Worm (Caenorhabditis elegans) whole organism, L3 larva: Measurements from ENCODE around the gene W05E10.5.

Source experiments
- R02D3.7 ChIP-seq: fragments of 150-350 bp; optimal IDR thresholded peaks from 2 replicates; lab custom pipeline; 2014; ENCODE audit warnings: missing biosample characterization, missing genetic modification characterization
- aly-2 ChIP-seq: fragments of 150-350 bp; optimal IDR thresholded peaks from 2 replicates; lab custom pipeline; 2014; ENCODE audit warnings: missing biosample characterization, missing genetic modification characterization
- ama-1 ChIP-seq: fragments of 150-350 bp; optimal IDR thresholded peaks from 2 replicates; lab custom pipeline; 2018
- ceh-16 ChIP-seq: sonication (generic microtip); optimal IDR thresholded peaks from 2 replicates; lab custom pipeline; 2017; ENCODE audit warnings: missing biosample characterization, missing genetic modification characterization
- ceh-28 ChIP-seq: fragments of 150-350 bp; optimal IDR thresholded peaks from 2 replicates; lab custom pipeline; 2014; ENCODE audit warnings: missing biosample characterization, missing genetic modification reagents, missing genetic modification characterization
- ceh-82 ChIP-seq: fragments of 150-350 bp; optimal IDR thresholded peaks from 2 replicates; lab custom pipeline; 2014; ENCODE audit warnings: missing biosample characterization, missing genetic modification characterization
- egl-27 ChIP-seq: sonication (generic microtip); optimal IDR thresholded peaks from 4 replicates; lab custom pipeline; 2017; ENCODE audit warnings: missing biosample characterization, missing genetic modification reagents, missing genetic modification characterization
- egl-5 ChIP-seq: fragments of 150-350 bp; optimal IDR thresholded peaks from 2 replicates; lab custom pipeline; 2017; ENCODE audit warnings: missing biosample characterization, missing genetic modification reagents, missing genetic modification characterization, inconsistent platforms
- elt-1 ChIP-seq: fragments of 150-350 bp; optimal IDR thresholded peaks from 2 replicates; lab custom pipeline; 2014; ENCODE audit warnings: missing biosample characterization, missing genetic modification characterization
- elt-2 ChIP-seq: sonication (generic microtip); optimal IDR thresholded peaks from 2 replicates; lab custom pipeline; 2016; ENCODE audit warnings: missing genetic modification reagents, mild to moderate bottlenecking, missing genetic modification characterization, missing compliant biosample characterization
- elt-3 ChIP-seq, 3 experiments: fragments of 150-350 bp in 1 of 3; sonication (generic microtip) in 2 of 3; optimal IDR thresholded peaks; 2 replicates in 2 of 3; 4 replicates in 1 of 3; lab custom pipeline; 2014 to 2017; ENCODE audit warnings: missing biosample characterization in 3 of 3, missing genetic modification characterization in 3 of 3
- eor-1 ChIP-seq, 2 experiments: fragments of 150-350 bp; optimal IDR thresholded peaks; 2 replicates each; lab custom pipeline; 2014 to 2018; ENCODE audit warnings: missing biosample characterization in 2 of 2, missing genetic modification characterization in 2 of 2
- fkh-10 ChIP-seq: sonication (generic microtip); optimal IDR thresholded peaks from 2 replicates; lab custom pipeline; 2017; ENCODE audit warnings: missing biosample characterization, missing genetic modification reagents, missing genetic modification characterization
- fkh-2 ChIP-seq: fragments of 150-350 bp; optimal IDR thresholded peaks from 2 replicates; lab custom pipeline; 2014; ENCODE audit warnings: missing biosample characterization, missing genetic modification reagents, missing genetic modification characterization
- hmg-11 ChIP-seq: sonication (generic microtip); optimal IDR thresholded peaks from 2 replicates; lab custom pipeline; 2016; ENCODE audit warnings: missing genetic modification characterization, missing compliant biosample characterization
- jun-1 ChIP-seq: fragments of 150-350 bp; optimal IDR thresholded peaks from 2 replicates; lab custom pipeline; 2014; ENCODE audit warnings: missing biosample characterization, missing genetic modification reagents, missing genetic modification characterization
- lin-15B ChIP-seq: fragments of 150-350 bp; optimal IDR thresholded peaks from 2 replicates; lab custom pipeline; 2014; ENCODE audit warnings: missing biosample characterization, missing genetic modification characterization
- lin-39 ChIP-seq: fragments of 150-350 bp; optimal IDR thresholded peaks from 2 replicates; lab custom pipeline; 2018; ENCODE audit warnings: missing biosample characterization, missing genetic modification reagents, missing genetic modification characterization
- lsy-12 ChIP-seq: sonication (generic microtip); optimal IDR thresholded peaks from 2 replicates; lab custom pipeline; 2016; ENCODE audit warnings: mild to moderate bottlenecking, missing genetic modification characterization, missing compliant biosample characterization
- mdl-1 ChIP-seq: fragments of 150-350 bp; optimal IDR thresholded peaks from 2 replicates; lab custom pipeline; 2014; ENCODE audit warnings: missing biosample characterization, missing genetic modification characterization
- mml-1 ChIP-seq: fragments of 150-350 bp; sonication (generic microtip); optimal IDR thresholded peaks from 3 replicates; lab custom pipeline; 2014; ENCODE audit warnings: missing biosample characterization, missing genetic modification characterization
- nhr-11 ChIP-seq: fragments of 150-350 bp; optimal IDR thresholded peaks from 2 replicates; lab custom pipeline; 2014; ENCODE audit warnings: missing biosample characterization, missing genetic modification characterization
- nhr-12 ChIP-seq: fragments of 150-350 bp; optimal IDR thresholded peaks from 2 replicates; lab custom pipeline; 2014; ENCODE audit warnings: missing biosample characterization, missing genetic modification characterization
- nhr-25 ChIP-seq: sonication (generic microtip); optimal IDR thresholded peaks from 2 replicates; lab custom pipeline; 2017; ENCODE audit warnings: missing biosample characterization, missing genetic modification characterization
- nhr-28 ChIP-seq: fragments of 150-350 bp; optimal IDR thresholded peaks from 2 replicates; lab custom pipeline; 2014; ENCODE audit warnings: missing biosample characterization, missing genetic modification characterization
- nhr-43 ChIP-seq: sonication (generic microtip); optimal IDR thresholded peaks from 2 replicates; lab custom pipeline; 2016; ENCODE audit warnings: mild to moderate bottlenecking, missing genetic modification characterization, missing compliant biosample characterization; ENCODE audit not compliant: poor library complexity, severe bottlenecking
- nhr-67 ChIP-seq: fragments of 150-350 bp; optimal IDR thresholded peaks from 2 replicates; lab custom pipeline; 2014; ENCODE audit warnings: missing biosample characterization, missing genetic modification characterization
- nhr-76 ChIP-seq: fragments of 150-350 bp; sonication (generic microtip); optimal IDR thresholded peaks from 5 replicates; lab custom pipeline; 2014; ENCODE audit warnings: missing biosample characterization, missing genetic modification characterization
- nhr-77 ChIP-seq: fragments of 150-350 bp; optimal IDR thresholded peaks from 2 replicates; lab custom pipeline; 2014; ENCODE audit warnings: missing biosample characterization, missing genetic modification characterization
- pha-4 ChIP-seq: fragments of 150-350 bp; optimal IDR thresholded peaks from 2 replicates; lab custom pipeline; 2014; ENCODE audit warnings: missing biosample characterization, missing genetic modification reagents, missing genetic modification characterization
- pqm-1 ChIP-seq: fragments of 150-350 bp; optimal IDR thresholded peaks from 2 replicates; lab custom pipeline; 2017; ENCODE audit warnings: missing biosample characterization, missing genetic modification characterization, inconsistent platforms
- sea-2 ChIP-seq: fragments of 150-350 bp; sonication (generic microtip); optimal IDR thresholded peaks from 4 replicates; lab custom pipeline; 2014; ENCODE audit warnings: missing biosample characterization, missing genetic modification reagents, missing genetic modification characterization
- skn-1 ChIP-seq: fragments of 150-350 bp; optimal IDR thresholded peaks from 2 replicates; lab custom pipeline; 2014; ENCODE audit warnings: missing biosample characterization, missing genetic modification characterization
- snpc-4 ChIP-seq: fragments of 150-350 bp; optimal IDR thresholded peaks from 2 replicates; lab custom pipeline; 2014; ENCODE audit warnings: missing biosample characterization, missing genetic modification characterization
- tbx-2 ChIP-seq: sonication (generic microtip); optimal IDR thresholded peaks from 2 replicates; lab custom pipeline; 2016; ENCODE audit warnings: mild to moderate bottlenecking, missing genetic modification characterization, missing compliant biosample characterization
- unc-39 ChIP-seq: sonication (generic microtip); optimal IDR thresholded peaks from 4 replicates; lab custom pipeline; 2017; ENCODE audit warnings: missing biosample characterization, missing genetic modification characterization
- unc-62 ChIP-seq: fragments of 150-350 bp; sonication (generic microtip); optimal IDR thresholded peaks from 4 replicates; lab custom pipeline; 2014; ENCODE audit warnings: missing biosample characterization, missing genetic modification reagents, missing genetic modification characterization
- ztf-11 ChIP-seq: fragments of 150-350 bp; optimal IDR thresholded peaks from 2 replicates; lab custom pipeline; 2014; ENCODE audit warnings: missing biosample characterization, missing genetic modification characterization
- ztf-4 ChIP-seq: fragments of 150-350 bp; optimal IDR thresholded peaks from 2 replicates; lab custom pipeline; 2014; ENCODE audit warnings: missing biosample characterization, missing genetic modification characterization

W05E10.5 gene

ce11 chrV:11733460-11733859 lies 38.0 kb upstream of the W05E10.5 start, which contains the start of gene npp-22 (continued):
- TF ChIP-seq ztf-11 (tag; lab: Kevin White, UChicago) (no peak), mdl-1 (tag; lab: Kevin White, UChicago) (no peak), ceh-82 (tag; lab: Kevin White, UChicago) (no peak), nhr-67 (tag; lab: Kevin White, UChicago) (no peak), lsy-12 (no peak), pha-4 (tag; lab: Kevin White, UChicago) (no peak), aly-2 (tag; lab: Kevin White, UChicago) (no peak), hmg-11 (tag; lab: Kevin White, UChicago) (no peak), elt-2 (tag; lab: Kevin White, UChicago) (peak; percentile 10)

- TF ChIP-seq aly-2 (tag; lab: Kevin White, UChicago) (no peak), nhr-25 (tag; lab: Kevin White, UChicago) (no peak), lin-15B (tag; lab: Kevin White, UChicago) (no peak), nhr-28 (no peak), mdl-1 (tag; lab: Kevin White, UChicago) (no peak), nhr-12 (tag; lab: Kevin White, UChicago) (no peak), elt-3 (tag; optimal IDR thresholded peaks at IDR 0.05; lab: Kevin White, UChicago) (no peak), pha-4 (tag; lab: Kevin White, UChicago) (no peak), skn-1 (tag; lab: Kevin White, UChicago) (no peak), ceh-16 (tag; lab: Kevin White, UChicago) (no peak), sea-2 (GFP tag; lab: Kevin White, UChicago) (no peak), nhr-77 (tag; lab: Kevin White, UChicago) (no peak)
- TF ChIP-seq, all 47 proteins: peak for 0
Measured at ce11 chrV:11732049-11732448, 36.6 kb upstream of the W05E10.5 start.

ce11 chrV:11730060-11730459 lies 34.6 kb upstream of the W05E10.5 start, which contains the start of gene rhr-2:
Gene rhr-2 (minus strand): TSS chrV:11730160.
- TF ChIP-seq aly-2 (tag; lab: Kevin White, UChicago) (no peak), nhr-11 (tag; lab: Kevin White, UChicago) (no peak)

ce11 chrV:11725971-11726370 lies 30.5 kb upstream of the W05E10.5 start, which contains the start of gene daf-11:
Gene daf-11 (minus strand): TSS chrV:11726071.
- TF ChIP-seq unc-39 (tag; lab: Kevin White, UChicago), result no peak
- TF ChIP-seq nhr-76 (tag; lab: Kevin White, UChicago), result no peak
- no peak for TF ChIP-seq ceh-16 (tag; lab: Kevin White, UChicago)
- no peak for TF ChIP-seq nhr-67 (tag; lab: Kevin White, UChicago)
- TF ChIP-seq ztf-4 (tag; lab: Kevin White, UChicago), result no peak
- no peak for TF ChIP-seq ama-1 (lab: Kevin White, UChicago)
- no peak for TF ChIP-seq lin-15B (tag; lab: Kevin White, UChicago)
- no peak for TF ChIP-seq eor-1 (tag; optimal IDR thresholded peaks at IDR 0.05; lab: Kevin White, UChicago)
- no peak for TF ChIP-seq elt-1 (tag; lab: Kevin White, UChicago)
- no peak for TF ChIP-seq tbx-2 (tag; lab: Kevin White, UChicago)
- no peak for TF ChIP-seq snpc-4 (tag; lab: Kevin White, UChicago)
- no peak for TF ChIP-seq jun-1
- TF ChIP-seq pqm-1, result no peak
- no peak for TF ChIP-seq nhr-25 (tag; lab: Kevin White, UChicago)
- TF ChIP-seq nhr-11 (tag; lab: Kevin White, UChicago), result no peak
- no peak for TF ChIP-seq lin-39 (tag; lab: Kevin White, UChicago)
- no peak for TF ChIP-seq unc-62
- TF ChIP-seq lsy-12, result no peak
- TF ChIP-seq nhr-43 (tag; lab: Kevin White, UChicago), result no peak
- no peak for TF ChIP-seq nhr-12 (tag; lab: Kevin White, UChicago)

ce11 chrV:11722858-11723257 lies 27.4 kb upstream of the W05E10.5 start:
- TF ChIP-seq nhr-43 (tag; lab: Kevin White, UChicago) (no peak), egl-27 (tag; lab: Kevin White, UChicago) (no peak), pqm-1 (no peak), egl-5 (tag; lab: Kevin White, UChicago) (no peak), sea-2 (GFP tag; lab: Kevin White, UChicago) (no peak), nhr-28 (no peak), skn-1 (tag; lab: Kevin White, UChicago) (no peak), fkh-2 (tag; lab: Kevin White, UChicago) (no peak), fkh-10 (GFP tag; lab: Kevin White, UChicago) (no peak), R02D3.7 (no peak), ceh-28 (tag; lab: Kevin White, UChicago) (no peak), mml-1 (tag; lab: Kevin White, UChicago) (no peak), unc-62 (no peak), nhr-67 (tag; lab: Kevin White, UChicago) (no peak)
- TF ChIP-seq, all 47 proteins: peak for 0
